Fruit fly (Drosophila melanogaster): ENCODE measurements around the gene bbx.

The bbx gene

DNA sequence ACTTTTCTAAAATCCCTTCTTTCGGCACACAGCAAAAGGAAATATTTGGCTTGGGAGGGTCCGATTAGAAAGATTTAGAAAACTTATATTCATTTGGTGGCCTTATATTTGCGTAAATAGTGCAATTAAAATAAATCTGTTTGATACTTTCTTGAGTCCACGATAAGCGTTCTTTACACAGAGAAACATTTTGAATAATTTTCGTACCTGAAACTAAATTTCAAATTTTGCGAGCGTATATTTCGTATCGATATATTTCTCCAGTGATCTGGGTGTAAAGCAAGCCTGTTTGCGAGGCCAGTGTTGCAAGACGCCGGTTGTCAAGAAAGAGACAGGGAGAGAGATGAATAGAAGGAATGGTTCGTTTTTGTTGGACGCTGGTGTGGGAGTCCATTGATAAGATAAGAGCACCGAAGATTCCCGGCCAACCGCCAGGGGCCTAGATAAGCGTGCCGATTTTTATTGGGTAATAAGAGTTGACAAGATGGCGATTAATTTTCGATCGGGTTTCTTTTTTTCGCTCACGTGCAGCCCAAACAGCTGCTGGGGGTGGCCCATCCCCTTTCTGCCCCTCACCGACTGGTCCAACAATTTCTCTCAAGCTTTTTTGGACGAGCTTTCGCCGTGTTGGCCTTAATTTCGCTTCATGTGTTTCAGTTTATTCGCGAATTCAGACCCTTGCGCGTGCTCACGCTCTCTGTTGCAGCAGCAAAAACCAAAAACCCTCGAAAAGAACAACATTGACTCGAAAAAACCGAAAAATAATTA is 11.0 kb downstream of the bbx start, which contains the start of gene slgA (continued):
- TF ChIP-seq yki (optimal IDR thresholded peaks at IDR 0.05) (no peak), Hand (GFP tag; optimal IDR thresholded peaks at IDR 0.05) (no peak), CG11456 (GFP tag; IDR thresholded peaks at IDR 0.05) (peak; percentile 68; the same call in 1 of the 3 replicates), da (GFP tag; optimal IDR thresholded peaks at IDR 0.05) (no peak), dmrt99B (tag; optimal IDR thresholded peaks at IDR 0.05) (no peak), CG42726 (GFP tag; IDR thresholded peaks at IDR 0.05; ENCODE audit: partially characterized antibody) (peak; percentile 17; the same call in 1 of the 2 replicates), E2f2 (GFP tag; IDR thresholded peaks at IDR 0.05) (peak; percentile 87), trh (GFP tag; optimal IDR thresholded peaks at IDR 0.05) (no peak), z (GFP tag; IDR thresholded peaks at IDR 0.05) (no peak), CG6254 (GFP tag; optimal IDR thresholded peaks at IDR 0.05) (no peak), Pdp1 (GFP tag; optimal IDR thresholded peaks at IDR 0.05) (peak in 1 of 2 experiments; percentile 30), CG3726 (GFP tag; IDR thresholded peaks at IDR 0.05) (no peak), CG30403 (GFP tag; optimal IDR thresholded peaks at IDR 0.05) (peak; percentile 46), CG8089 (GFP tag; optimal IDR thresholded peaks at IDR 0.05) (peak; percentile 34), Kr (GFP tag; optimal IDR thresholded peaks at IDR 0.05) (no peak), Lim3 (GFP tag; IDR thresholded peaks at IDR 0.05) (no peak), repo (GFP tag; optimal IDR thresholded peaks at IDR 0.05) (no peak), br (optimal IDR thresholded peaks at IDR 0.05) (no peak), grn (GFP tag; optimal IDR thresholded peaks at IDR 0.05) (peak; percentile 37), CG4404 (GFP tag; IDR thresholded peaks at IDR 0.05) (no peak), Fer3 (tag; optimal IDR thresholded peaks at IDR 0.05) (no peak), mam (GFP tag; optimal IDR thresholded peaks at IDR 0.05) (peak; percentile 69), odd (GFP tag; optimal IDR thresholded peaks at IDR 0.05) (no peak), Fer2 (tag; optimal IDR thresholded peaks at IDR 0.05) (no peak), Hr39 (optimal IDR thresholded peaks at IDR 0.05) (no peak), vfl (GFP tag; optimal IDR thresholded peaks at IDR 0.05) (no peak), ind (GFP tag; optimal IDR thresholded peaks at IDR 0.05) (peak; percentile 9), caup (GFP tag; optimal IDR thresholded peaks at IDR 0.05; ENCODE audit: severe bottlenecking) (peak; percentile 25), Deaf1 (tag; optimal IDR thresholded peaks at IDR 0.05) (peak; percentile 57), tll (GFP tag; optimal IDR thresholded peaks at IDR 0.05) (no peak), maf-S (GFP tag; optimal IDR thresholded peaks at IDR 0.05) (no peak), CG2116 (GFP tag; optimal IDR thresholded peaks at IDR 0.05) (peak; percentile 98), CG4424 (GFP tag; optimal IDR thresholded peaks at IDR 0.05) (peak; percentile 16), CG3847 (GFP tag; IDR thresholded peaks at IDR 0.05) (peak; percentile 47; the same call in 1 of the 2 replicates), dm (GFP tag; optimal IDR thresholded peaks at IDR 0.05) (peak; percentile 52), aop (GFP tag; IDR thresholded peaks at IDR 0.05) (no peak), CG16813 (GFP tag; IDR thresholded peaks at IDR 0.05; ENCODE audit: partially characterized antibody) (peak; percentile 75), Ssrp (tag; optimal IDR thresholded peaks at IDR 0.05) (no peak), CG4730 (GFP tag; IDR thresholded peaks at IDR 0.05) (no peak), CG18011 (GFP tag; optimal IDR thresholded peaks at IDR 0.05) (no peak), Dad (GFP tag; optimal IDR thresholded peaks at IDR 0.05) (no peak), lmd (GFP tag; IDR thresholded peaks at IDR 0.05) (peak; percentile 44; the same call in 1 of the 2 replicates), Side (GFP tag; optimal IDR thresholded peaks at IDR 0.05) (peak; percentile 8), CG18764 (GFP tag; optimal IDR thresholded peaks at IDR 0.05) (no peak), ro (GFP tag; IDR thresholded peaks at IDR 0.05) (no peak), tx (GFP tag; optimal IDR thresholded peaks at IDR 0.05) (no peak), Neu2 (GFP tag; optimal IDR thresholded peaks at IDR 0.05; ENCODE audit: borderline replicate concordance) (no peak), CG10543 (GFP tag; optimal IDR thresholded peaks at IDR 0.05) (peak; percentile 42), gt (GFP tag; IDR thresholded peaks at IDR 0.05) (no peak), Dref (GFP tag; IDR thresholded peaks at IDR 0.05) (peak; percentile 82), eve (GFP tag; optimal IDR thresholded peaks at IDR 0.05) (peak in 1 of 2 experiments; percentile 54)

All from whole organism, embryonic.